Worm (Caenorhabditis elegans): ENCODE measurements around the gene ndus-8.

The ndus-8 gene

ce11 chrIII:7258931-7259330 lies 24.9 kb upstream of the ndus-8 start, which contains the start of gene B0361.4:
TSS of gene B0361.4 (plus strand) at chrIII:7258991.
- TF ChIP-seq ZK185.1 (tag; optimal IDR thresholded peaks at IDR 0.05; ENCODE audit: poor library complexity, severe bottlenecking) (no peak), F37B4.10 (GFP tag; IDR thresholded peaks at IDR 0.05) (no peak), hlh-12 (tag; optimal IDR thresholded peaks at IDR 0.05) (no peak), C06A6.2 (GFP tag; conservative IDR thresholded peaks at IDR 0.05) (no peak), D2030.7 (GFP tag; IDR thresholded peaks at IDR 0.05) (no peak), let-607 (tag; optimal IDR thresholded peaks at IDR 0.05) (no peak), lin-26 (GFP tag; IDR thresholded peaks at IDR 0.05) (no peak), ceh-27 (GFP tag; optimal IDR thresholded peaks at IDR 0.05) (no peak), F22D6.2 (tag; optimal IDR thresholded peaks at IDR 0.05) (no peak), sdz-38 (tag; optimal IDR thresholded peaks at IDR 0.05) (no peak), egl-44 (GFP tag; IDR thresholded peaks at IDR 0.05) (no peak), pbrm-1 (GFP tag; IDR thresholded peaks at IDR 0.05) (no peak), tlf-1 (GFP tag; optimal IDR thresholded peaks at IDR 0.05) (no peak), repo-1 (tag; optimal IDR thresholded peaks at IDR 0.05) (no peak)

DNA sequence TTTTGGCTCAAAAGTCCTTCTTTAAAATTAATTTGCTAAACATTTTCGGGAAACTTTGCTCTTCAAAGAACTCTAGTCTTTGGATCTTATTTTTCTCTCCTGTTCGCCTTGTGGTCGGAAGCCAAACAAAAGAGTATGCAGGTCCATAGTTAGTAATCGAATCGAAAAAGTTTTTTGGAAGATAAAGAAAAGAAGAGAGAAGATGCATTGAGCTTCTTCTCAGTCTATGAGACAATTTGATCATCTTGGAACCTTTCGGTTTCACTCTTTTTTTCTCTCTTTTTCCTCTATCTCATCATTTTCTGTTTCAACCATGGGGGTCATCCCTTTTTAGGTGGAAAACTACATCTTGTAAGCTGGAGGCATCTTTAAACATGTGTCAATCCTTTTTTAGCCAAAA lies 19.7 kb upstream of the ndus-8 start:
- TF ChIP-seq Y56A3A.18 (GFP tag; IDR thresholded peaks at IDR 0.05) (no peak), bed-1 (GFP tag; IDR thresholded peaks at IDR 0.05) (no peak), ztf-26 (tag; optimal IDR thresholded peaks at IDR 0.05) (no peak), madf-10 (tag; optimal IDR thresholded peaks at IDR 0.05) (no peak), lag-1 (GFP tag; IDR thresholded peaks at IDR 0.05) (no peak), ZK185.1 (tag; optimal IDR thresholded peaks at IDR 0.05; ENCODE audit: poor library complexity, severe bottlenecking) (no peak), fkh-3 (tag; optimal IDR thresholded peaks at IDR 0.05) (no peak)

DNA sequence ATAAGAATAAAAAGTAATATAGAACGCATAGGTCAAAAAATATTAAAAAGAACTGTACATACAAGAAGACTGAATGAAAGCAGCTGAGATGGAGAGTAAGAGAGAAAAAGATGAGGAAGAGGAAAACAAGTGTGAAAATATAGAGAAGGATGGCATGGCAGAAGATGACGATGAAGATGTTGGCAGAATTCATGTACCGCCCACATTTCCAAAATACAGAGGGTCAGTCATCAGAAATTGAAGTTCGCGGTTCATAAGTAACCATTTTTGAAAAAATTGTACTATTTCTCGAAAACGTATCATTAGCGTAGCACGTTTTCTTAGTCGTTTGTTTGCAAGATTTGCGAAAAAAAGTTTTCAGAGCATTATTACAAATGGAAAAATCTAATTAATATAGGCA lies 13.7 kb upstream of the ndus-8 start, which contains the start of gene zmp-6:
Gene zmp-6 (minus strand): TSS at position 101 of the 400 bp plus-strand sequence.
- TF ChIP-seq Y79H2A.3 (GFP tag; conservative IDR thresholded peaks at IDR 0.05) (no peak), ccch-3 (GFP tag; optimal IDR thresholded peaks at IDR 0.05) (no peak), madf-8 (GFP tag; conservative IDR thresholded peaks at IDR 0.05) (no peak), snpc-1.3 (tag; optimal IDR thresholded peaks at IDR 0.05; ENCODE audit: insufficient read depth) (no peak), lag-1 (GFP tag; IDR thresholded peaks at IDR 0.05) (no peak), akir-1 (GFP tag; optimal IDR thresholded peaks at IDR 0.05) (no peak), F10E7.11 (tag; optimal IDR thresholded peaks at IDR 0.05) (no peak), pha-4 (tag; optimal IDR thresholded peaks at IDR 0.05) (no peak), atf-7 (tag; optimal IDR thresholded peaks at IDR 0.05) (no peak), D2030.7 (GFP tag; IDR thresholded peaks at IDR 0.05) (no peak), let-526 (GFP tag; IDR thresholded peaks at IDR 0.05) (no peak), attf-6 (GFP tag; IDR thresholded peaks at IDR 0.05) (no peak), xnd-1 (tag; optimal IDR thresholded peaks at IDR 0.05) (no peak), mel-28 (tag; optimal IDR thresholded peaks at IDR 0.05; ENCODE audit: borderline replicate concordance) (no peak), lsy-27 (tag; optimal IDR thresholded peaks at IDR 0.05; ENCODE audit: borderline replicate concordance, insufficient read depth) (no peak), T07F8.4 (tag; optimal IDR thresholded peaks at IDR 0.05) (no peak), lin-35 (GFP tag; optimal IDR thresholded peaks at IDR 0.05) (no peak), nhr-179 (tag; optimal IDR thresholded peaks at IDR 0.05) (no peak)

Data from whole organism, young adult.